Fruit fly (Drosophila melanogaster): ENCODE measurements around the gene CG14132.
A peak's percentile ranks its signal among the peaks of the same experiment; 100 is the strongest.

CG14132 gene

dm6 chr3L:11691203-11691797 is 23.8 kb downstream of the CG14132 start, which contains the start of the genes Pldn and CG14135 (continued):
- TF ChIP-seq pzg (GFP tag; optimal IDR thresholded peaks at IDR 0.05) (peak; percentile 72), Ssrp (tag; optimal IDR thresholded peaks at IDR 0.05) (no peak), insv (GFP tag; optimal IDR thresholded peaks at IDR 0.05) (peak in 1 of 2 experiments; percentile 29), gro (GFP tag; optimal IDR thresholded peaks at IDR 0.05) (no peak), CG11560 (tag; IDR thresholded peaks at IDR 0.05) (peak; percentile 98), Nf-YB (GFP tag; optimal IDR thresholded peaks at IDR 0.05) (no peak), CG14710 (tag; optimal IDR thresholded peaks at IDR 0.05) (peak; percentile 55), CG9215 (GFP tag; IDR thresholded peaks at IDR 0.05) (no peak), CG12391 (tag; optimal IDR thresholded peaks at IDR 0.05) (peak; percentile 3), gfzf (GFP tag; optimal IDR thresholded peaks at IDR 0.05) (peak; percentile 54), HmgZ (tag; optimal IDR thresholded peaks at IDR 0.05) (peak; percentile 49), org-1 (GFP tag; optimal IDR thresholded peaks at IDR 0.05) (no peak), CG12659 (GFP tag; optimal IDR thresholded peaks at IDR 0.05) (peak; percentile 42), CG13624 (GFP tag; optimal IDR thresholded peaks at IDR 0.05) (peak; percentile 89), trem (tag; optimal IDR thresholded peaks at IDR 0.05) (peak; percentile 53), amos (GFP tag; IDR thresholded peaks at IDR 0.05; ENCODE audit: partially characterized antibody) (peak; percentile 16; the same call in 1 of the 2 replicates), CG1603 (tag; optimal IDR thresholded peaks at IDR 0.05) (peak; percentile 49), bcd (GFP tag; optimal IDR thresholded peaks at IDR 0.05) (peak; percentile 8), CG34422 (GFP tag; IDR thresholded peaks at IDR 0.05) (peak; percentile 1; the same call in 1 of the 3 replicates), gsb-n (tag; optimal IDR thresholded peaks at IDR 0.05) (peak; percentile 14), pita (GFP tag; optimal IDR thresholded peaks at IDR 0.05) (peak; percentile 75), zen (tag; optimal IDR thresholded peaks at IDR 0.05) (peak; percentile 37), CG15514 (GFP tag; optimal IDR thresholded peaks at IDR 0.05) (peak; percentile 66), CG11696 (GFP tag; IDR thresholded peaks at IDR 0.05) (no peak), Blimp-1 (GFP tag; optimal IDR thresholded peaks at IDR 0.05) (peak; percentile 36), CHES-1-like (GFP tag; optimal IDR thresholded peaks at IDR 0.05) (peak; percentile 9), CG4617 (GFP tag; optimal IDR thresholded peaks at IDR 0.05; ENCODE audit: borderline replicate concordance) (peak; percentile 33), ro (GFP tag; IDR thresholded peaks at IDR 0.05) (no peak), CG17829 (tag; optimal IDR thresholded peaks at IDR 0.05) (peak; percentile 10), Xbp1 (GFP tag; optimal IDR thresholded peaks at IDR 0.05) (no peak), YL-1 (GFP tag; optimal IDR thresholded peaks at IDR 0.05) (peak; percentile 50), CG10267 (tag; optimal IDR thresholded peaks at IDR 0.05) (peak; percentile 44), lbe (GFP tag; optimal IDR thresholded peaks at IDR 0.05) (peak; percentile 25), corto (GFP tag; optimal IDR thresholded peaks at IDR 0.05) (no peak), CG6854 (GFP tag; optimal IDR thresholded peaks at IDR 0.05) (peak; percentile 65), CG6654 (GFP tag; optimal IDR thresholded peaks at IDR 0.05) (peak; percentile 99), Side (GFP tag; optimal IDR thresholded peaks at IDR 0.05) (no peak), CG8290 (GFP tag; optimal IDR thresholded peaks at IDR 0.05) (no peak), CG8290 (tag; optimal IDR thresholded peaks at IDR 0.05) (peak in 1 of 2 experiments; percentile 3), Pdp1 (GFP tag; optimal IDR thresholded peaks at IDR 0.05) (peak in 1 of 2 experiments; percentile 28), Dref (GFP tag; IDR thresholded peaks at IDR 0.05) (peak; percentile 75)

All from whole organism, embryonic.